Fruit fly (Drosophila melanogaster): ENCODE results near the gene CG42613.

- no peak for TF ChIP-seq CG8478 (optimal IDR thresholded peaks at IDR 0.05)
- no peak for TF ChIP-seq CTCF (optimal IDR thresholded peaks at IDR 0.05)
These were observed 26.1 kb upstream of the CG42613 start, which contains the start of gene CG34284 for dm6 chr3R:18902858-18903257.
